Fruit fly (Drosophila melanogaster): Measurements from ENCODE around the gene p38a.
A peak's percentile ranks its signal among the peaks of the same experiment; 100 is the strongest.

Gene p38a

dm6 chr3R:24151924-24152809 is at the start of gene p38a, which contains the start of gene CG6178:
p38a (minus strand) TSS chr3R:24152321.
CG6178 (plus strand) TSS chr3R:24152347.
- TF ChIP-seq CG12768 (GFP tag; optimal IDR thresholded peaks at IDR 0.05) = peak; percentile 97
- TF ChIP-seq Clk (GFP tag; optimal IDR thresholded peaks at IDR 0.05) = peak; percentile 75
- TF ChIP-seq CG14711 (tag; optimal IDR thresholded peaks at IDR 0.05) = peak; percentile 96
- no peak for TF ChIP-seq cnc (optimal IDR thresholded peaks at IDR 0.05)
- peak; percentile 97 for TF ChIP-seq CG7045 (GFP tag; optimal IDR thresholded peaks at IDR 0.05)
- peak; percentile 67 for TF ChIP-seq toe (GFP tag; optimal IDR thresholded peaks at IDR 0.05)
- TF ChIP-seq Hr96 (GFP tag; optimal IDR thresholded peaks at IDR 0.05) = peak; percentile 60
- TF ChIP-seq CG33017 (tag; optimal IDR thresholded peaks at IDR 0.05) = peak; percentile 97
- TF ChIP-seq CG5204 (GFP tag; optimal IDR thresholded peaks at IDR 0.05) = peak; percentile 79
- TF ChIP-seq pad (GFP tag; optimal IDR thresholded peaks at IDR 0.05) = peak; percentile 90
- TF ChIP-seq Mnt (GFP tag; optimal IDR thresholded peaks at IDR 0.05) = peak; percentile 77
- peak; percentile 73 for TF ChIP-seq cic (GFP tag; optimal IDR thresholded peaks at IDR 0.05)
- TF ChIP-seq CG1620 (GFP tag; optimal IDR thresholded peaks at IDR 0.05) = peak; percentile 59
- peak; percentile 97 for TF ChIP-seq bab1 (GFP tag; optimal IDR thresholded peaks at IDR 0.05)
- TF ChIP-seq kay (GFP tag; ENCODE audit: borderline replicate concordance) = no peak
- TF ChIP-seq Crg-1 (GFP tag; optimal IDR thresholded peaks at IDR 0.05) = peak; percentile 71
- TF ChIP-seq tj (GFP tag; optimal IDR thresholded peaks at IDR 0.05) = peak; percentile 85
- TF ChIP-seq CG11617 (GFP tag; optimal IDR thresholded peaks at IDR 0.05) = peak; percentile 99
- TF ChIP-seq ovo (GFP tag; optimal IDR thresholded peaks at IDR 0.05) = peak; percentile 80
- peak; percentile 99 for TF ChIP-seq CG7101 (tag; optimal IDR thresholded peaks at IDR 0.05)

DNA sequence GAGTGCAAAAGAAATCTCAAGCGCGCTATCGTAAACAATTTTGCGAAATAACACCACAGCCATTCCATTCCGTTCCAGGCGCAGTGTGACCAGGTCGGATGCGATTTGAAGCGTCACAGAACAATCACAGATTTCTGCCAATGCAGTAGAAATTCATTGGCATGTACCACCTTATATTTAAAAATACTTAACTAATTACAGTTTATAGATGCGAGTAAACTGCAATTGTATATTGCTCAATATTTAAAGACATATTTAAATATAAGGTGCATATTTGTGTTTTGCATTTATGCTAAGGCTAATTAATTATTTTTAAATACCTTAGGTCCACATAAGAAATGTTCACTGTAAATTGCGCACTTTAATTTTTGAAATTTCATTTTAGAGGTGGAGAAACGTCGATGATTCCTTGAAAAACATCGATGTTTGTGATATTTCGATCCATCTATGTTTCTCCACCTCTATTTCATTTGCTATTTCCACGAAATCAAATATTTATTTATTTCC is 41.3 kb upstream of the p38a start, which contains the start of the genes SMC6 and CG6204:
Gene SMC6 (minus strand): TSS at position 51 of the 507 bp plus-strand sequence.
Gene CG6204 (plus strand): TSS at position 460 of the 507 bp plus-strand sequence.
- TF ChIP-seq CG7045 (GFP tag; optimal IDR thresholded peaks at IDR 0.05) (peak; percentile 93), bab1 (GFP tag; optimal IDR thresholded peaks at IDR 0.05) (peak; percentile 96), CG33017 (tag; optimal IDR thresholded peaks at IDR 0.05) (peak; percentile 94), cnc (optimal IDR thresholded peaks at IDR 0.05) (no peak), CG14711 (tag; optimal IDR thresholded peaks at IDR 0.05) (peak; percentile 92), kay (GFP tag; ENCODE audit: borderline replicate concordance) (no peak), CG1620 (GFP tag; optimal IDR thresholded peaks at IDR 0.05) (peak; percentile 85), pad (GFP tag; optimal IDR thresholded peaks at IDR 0.05) (peak; percentile 76), Hr96 (GFP tag; optimal IDR thresholded peaks at IDR 0.05) (peak; percentile 86), ovo (GFP tag; optimal IDR thresholded peaks at IDR 0.05) (peak; percentile 86), CG11617 (GFP tag; optimal IDR thresholded peaks at IDR 0.05) (peak; percentile 92), cic (GFP tag; optimal IDR thresholded peaks at IDR 0.05) (peak; percentile 63), tj (GFP tag; optimal IDR thresholded peaks at IDR 0.05) (peak; percentile 81), Mnt (GFP tag; optimal IDR thresholded peaks at IDR 0.05) (peak; percentile 65), CG5204 (GFP tag; optimal IDR thresholded peaks at IDR 0.05) (peak; percentile 92), Crg-1 (GFP tag; optimal IDR thresholded peaks at IDR 0.05) (peak; percentile 85), Clk (GFP tag; optimal IDR thresholded peaks at IDR 0.05) (peak; percentile 77), toe (GFP tag; optimal IDR thresholded peaks at IDR 0.05) (peak; percentile 95), CG7101 (tag; optimal IDR thresholded peaks at IDR 0.05) (peak; percentile 96), CG12768 (GFP tag; optimal IDR thresholded peaks at IDR 0.05) (peak; percentile 90)

dm6 chr3R:24188619-24189018 is 36.5 kb upstream of the p38a start, which contains the start of gene CG5515:
CG5515 (minus strand) TSS chr3R:24188896.
- TF ChIP-seq CG14711 (tag; optimal IDR thresholded peaks at IDR 0.05) = peak; percentile 65
- TF ChIP-seq CG11617 (GFP tag; optimal IDR thresholded peaks at IDR 0.05) = peak; percentile 89
- no peak for TF ChIP-seq cnc (optimal IDR thresholded peaks at IDR 0.05)
- peak; percentile 70 for TF ChIP-seq Mnt (GFP tag; optimal IDR thresholded peaks at IDR 0.05)
- peak; percentile 65 for TF ChIP-seq CG7101 (tag; optimal IDR thresholded peaks at IDR 0.05)
- peak; percentile 85 for TF ChIP-seq CG1620 (GFP tag; optimal IDR thresholded peaks at IDR 0.05)
- peak; percentile 41 for TF ChIP-seq pad (GFP tag; optimal IDR thresholded peaks at IDR 0.05)
- peak; percentile 57 for TF ChIP-seq CG33017 (tag; optimal IDR thresholded peaks at IDR 0.05)
- peak; percentile 76 for TF ChIP-seq tj (GFP tag; optimal IDR thresholded peaks at IDR 0.05)
- peak; percentile 70 for TF ChIP-seq Hr96 (GFP tag; optimal IDR thresholded peaks at IDR 0.05)
- TF ChIP-seq Clk (GFP tag; optimal IDR thresholded peaks at IDR 0.05) = no peak
- peak; percentile 23 for TF ChIP-seq CG12768 (GFP tag; optimal IDR thresholded peaks at IDR 0.05)
- TF ChIP-seq CG5204 (GFP tag; optimal IDR thresholded peaks at IDR 0.05) = peak; percentile 87
- peak; percentile 85 for TF ChIP-seq toe (GFP tag; optimal IDR thresholded peaks at IDR 0.05)
- peak; percentile 45 for TF ChIP-seq ovo (GFP tag; optimal IDR thresholded peaks at IDR 0.05)
- TF ChIP-seq CG7045 (GFP tag; optimal IDR thresholded peaks at IDR 0.05) = peak; percentile 65
- peak; percentile 18 for TF ChIP-seq cic (GFP tag; optimal IDR thresholded peaks at IDR 0.05)
- TF ChIP-seq kay (GFP tag; ENCODE audit: borderline replicate concordance) = no peak
- TF ChIP-seq bab1 (GFP tag; optimal IDR thresholded peaks at IDR 0.05) = peak; percentile 96
- TF ChIP-seq Crg-1 (GFP tag; optimal IDR thresholded peaks at IDR 0.05) = peak; percentile 68

DNA sequence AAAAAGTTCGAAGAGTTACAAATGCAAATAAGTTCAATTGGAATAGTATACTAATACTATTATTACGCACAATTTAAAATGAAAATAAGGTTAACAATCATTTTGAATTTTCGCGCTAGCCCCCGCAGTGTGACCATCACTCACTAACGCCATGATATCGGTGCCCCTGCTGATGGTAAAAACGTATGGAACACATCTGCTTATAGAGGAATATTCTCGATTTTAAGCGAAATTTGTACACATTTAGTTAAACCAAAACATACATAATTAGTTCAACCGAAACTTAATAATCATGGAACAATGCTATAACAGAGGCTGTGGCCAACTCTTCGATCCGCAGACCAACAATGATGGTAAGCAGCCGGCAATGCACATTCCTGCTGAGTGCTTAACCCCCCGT is 34.1 kb upstream of the p38a start, which contains the start of gene mora:
Gene mora (plus strand): TSS at position 172 of the 400 bp plus-strand sequence.
- TF ChIP-seq CG12768 (GFP tag; optimal IDR thresholded peaks at IDR 0.05) (no peak), CG5204 (GFP tag; optimal IDR thresholded peaks at IDR 0.05) (no peak), CG1620 (GFP tag; optimal IDR thresholded peaks at IDR 0.05) (no peak), cnc (optimal IDR thresholded peaks at IDR 0.05) (no peak), CG7045 (GFP tag; optimal IDR thresholded peaks at IDR 0.05) (no peak), CG14711 (tag; optimal IDR thresholded peaks at IDR 0.05) (no peak), Crg-1 (GFP tag; optimal IDR thresholded peaks at IDR 0.05) (no peak), CG33017 (tag; optimal IDR thresholded peaks at IDR 0.05) (no peak), ovo (GFP tag; optimal IDR thresholded peaks at IDR 0.05) (no peak), kay (GFP tag; ENCODE audit: borderline replicate concordance) (no peak), cic (GFP tag; optimal IDR thresholded peaks at IDR 0.05) (no peak), toe (GFP tag; optimal IDR thresholded peaks at IDR 0.05) (no peak), bab1 (GFP tag; optimal IDR thresholded peaks at IDR 0.05) (no peak), CG11617 (GFP tag; optimal IDR thresholded peaks at IDR 0.05) (no peak), Hr96 (GFP tag; optimal IDR thresholded peaks at IDR 0.05) (no peak), tj (GFP tag; optimal IDR thresholded peaks at IDR 0.05) (no peak)
